Worm (Caenorhabditis elegans): ENCODE results near the gene F28H6.6.

- TF ChIP-seq mep-1 (tag; optimal IDR thresholded peaks at IDR 0.05) (no peak), unc-62 (GFP tag; optimal IDR thresholded peaks at IDR 0.05) (no peak), mab-5 (tag; optimal IDR thresholded peaks at IDR 0.05) (no peak), lin-13 (tag; optimal IDR thresholded peaks at IDR 0.05) (no peak), nhr-76 (tag; optimal IDR thresholded peaks at IDR 0.05) (no peak), nhr-237 (tag; optimal IDR thresholded peaks at IDR 0.05) (no peak), ztf-11 (tag; optimal IDR thresholded peaks at IDR 0.05) (no peak), blmp-1 (tag; optimal IDR thresholded peaks at IDR 0.05) (no peak)
These were observed 21.7 kb upstream of the F28H6.6 start, which contains the start of gene akt-2 for ce11 chrX:14147400-14147799.

Measured in whole organism, mixed stage, embryonic.